Worm (Caenorhabditis elegans) whole organism, L2 larva: Measurements from ENCODE around the gene F36D3.8.
"Not testable (repeated sequence)": the region's sequence is repeated elsewhere in the genome, so short reads cannot be mapped to it uniquely, and the experiment has no call there.

ENCODE experiments used
- F13H6.1 ChIP-seq: sonication (generic microtip); optimal IDR thresholded peaks from 2 replicates; lab custom pipeline; 2016; ENCODE audit warnings: missing genetic modification characterization, missing compliant biosample characterization
- Y55F3AM.14 ChIP-seq: fragments of 200-800 bp; sonication (Bioruptor generic); optimal IDR thresholded peaks from 2 replicates; lab custom pipeline; 2018; ENCODE audit warnings: mild to moderate bottlenecking, missing genetic modification characterization, missing compliant biosample characterization
- ZK546.5 ChIP-seq: sonication (generic microtip); optimal IDR thresholded peaks from 2 replicates; lab custom pipeline; 2017; ENCODE audit warnings: missing biosample characterization, missing genetic modification characterization
- alr-1 ChIP-seq: fragments of 150-350 bp; optimal IDR thresholded peaks from 2 replicates; lab custom pipeline; 2014; ENCODE audit warnings: missing biosample characterization, missing genetic modification characterization
- ama-1 ChIP-seq: fragments of 150-350 bp; optimal IDR thresholded peaks from 2 replicates; lab custom pipeline; 2018; ENCODE audit warnings: inconsistent platforms
- crh-2 ChIP-seq: sonication (generic microtip); optimal IDR thresholded peaks from 2 replicates; lab custom pipeline; 2017; ENCODE audit warnings: missing biosample characterization, missing genetic modification characterization
- dmd-4 ChIP-seq: sonication (generic microtip); optimal IDR thresholded peaks from 2 replicates; lab custom pipeline; 2017; ENCODE audit warnings: missing biosample characterization, missing genetic modification characterization
- elt-1 ChIP-seq: fragments of 150-350 bp; optimal IDR thresholded peaks from 2 replicates; lab custom pipeline; 2014; ENCODE audit warnings: missing biosample characterization, missing genetic modification characterization
- elt-3 ChIP-seq: sonication (generic microtip); optimal IDR thresholded peaks from 2 replicates; lab custom pipeline; 2017; ENCODE audit warnings: missing biosample characterization, missing genetic modification characterization
- fos-1 ChIP-seq: fragments of 150-350 bp; optimal IDR thresholded peaks from 2 replicates; lab custom pipeline; 2014; ENCODE audit warnings: missing biosample characterization, missing genetic modification characterization
- gmeb-1 ChIP-seq: fragments of 150-350 bp; optimal IDR thresholded peaks from 2 replicates; lab custom pipeline; 2014; ENCODE audit warnings: missing biosample characterization, missing genetic modification characterization
- lin-11 ChIP-seq: fragments of 150-350 bp; sonication (generic microtip); optimal IDR thresholded peaks from 2 replicates; lab custom pipeline; 2014; ENCODE audit warnings: missing biosample characterization, missing genetic modification characterization, inconsistent platforms, mixed read lengths
- lin-13 ChIP-seq: fragments of 150-350 bp; optimal IDR thresholded peaks from 2 replicates; lab custom pipeline; 2014; ENCODE audit warnings: missing biosample characterization, missing genetic modification reagents, missing genetic modification characterization
- lin-39 ChIP-seq: fragments of 150-350 bp; optimal IDR thresholded peaks from 2 replicates; lab custom pipeline; 2014; ENCODE audit warnings: missing biosample characterization, missing genetic modification reagents, missing genetic modification characterization
- mab-5 ChIP-seq: fragments of 150-350 bp; optimal IDR thresholded peaks from 2 replicates; lab custom pipeline; 2014; ENCODE audit warnings: missing biosample characterization, missing genetic modification characterization
- mbf-1 ChIP-seq: sonication (generic microtip); optimal IDR thresholded peaks from 2 replicates; lab custom pipeline; 2017; ENCODE audit warnings: missing biosample characterization, missing genetic modification characterization
- mdl-1 ChIP-seq, 2 experiments: fragments of 150-350 bp in 1 of 2; sonication (generic microtip) in 1 of 2; optimal IDR thresholded peaks; 2 replicates each; lab custom pipeline; 2017; ENCODE audit warnings: missing biosample characterization in 2 of 2, missing genetic modification characterization in 2 of 2
- nhr-11 ChIP-seq: fragments of 150-350 bp; optimal IDR thresholded peaks from 2 replicates; lab custom pipeline; 2014; ENCODE audit warnings: missing biosample characterization, missing genetic modification characterization
- nhr-129 ChIP-seq: fragments of 150-350 bp; optimal IDR thresholded peaks from 2 replicates; lab custom pipeline; 2014; ENCODE audit warnings: missing biosample characterization, missing genetic modification characterization
- nhr-21 ChIP-seq: fragments of 150-350 bp; optimal IDR thresholded peaks from 2 replicates; lab custom pipeline; 2014; ENCODE audit warnings: missing biosample characterization, missing genetic modification characterization
- nhr-25 ChIP-seq: fragments of 150-350 bp; sonication (generic microtip); optimal IDR thresholded peaks from 3 replicates; lab custom pipeline; 2014; ENCODE audit warnings: missing biosample characterization, missing genetic modification characterization
- nhr-6 ChIP-seq: fragments of 150-350 bp; optimal IDR thresholded peaks from 2 replicates; lab custom pipeline; 2014; ENCODE audit warnings: missing biosample characterization, missing genetic modification characterization
- skn-1 ChIP-seq: sonication (generic microtip); optimal IDR thresholded peaks from 2 replicates; lab custom pipeline; 2017; ENCODE audit warnings: missing biosample characterization, missing genetic modification characterization
- sma-3 ChIP-seq: sonication (generic microtip); optimal IDR thresholded peaks from 2 replicates; lab custom pipeline; 2016; ENCODE audit warnings: missing genetic modification reagents, missing genetic modification characterization, missing compliant biosample characterization
- sma-9 ChIP-seq, 2 experiments: fragments of 150-350 bp in 1 of 2; sonication (generic microtip) in 1 of 2; optimal IDR thresholded peaks; 2 replicates each; lab custom pipeline; 2014 to 2016; ENCODE audit warnings: missing genetic modification characterization in 2 of 2, mild to moderate bottlenecking in 1 of 2, missing biosample characterization in 1 of 2, missing compliant biosample characterization in 1 of 2, missing genetic modification reagents in 1 of 2, moderate library complexity in 1 of 2
- snpc-4 ChIP-seq: fragments of 150-350 bp; optimal IDR thresholded peaks from 2 replicates; lab custom pipeline; 2014; ENCODE audit warnings: missing biosample characterization, missing genetic modification characterization
- unc-39 ChIP-seq: fragments of 150-350 bp; optimal IDR thresholded peaks from 2 replicates; lab custom pipeline; 2014; ENCODE audit warnings: missing biosample characterization, missing genetic modification characterization
- unc-55 ChIP-seq: fragments of 150-350 bp; sonication (generic microtip); optimal IDR thresholded peaks from 3 replicates; lab custom pipeline; 2014; ENCODE audit warnings: missing biosample characterization, missing genetic modification reagents, missing genetic modification characterization
- unc-62 ChIP-seq: fragments of 150-350 bp; optimal IDR thresholded peaks from 2 replicates; lab custom pipeline; 2014; ENCODE audit warnings: missing biosample characterization, missing genetic modification reagents, missing genetic modification characterization
- zag-1 ChIP-seq: fragments of 150-350 bp; optimal IDR thresholded peaks from 2 replicates; lab custom pipeline; 2014; ENCODE audit warnings: missing biosample characterization, missing genetic modification characterization
- ztf-11 ChIP-seq: sonication (generic microtip); optimal IDR thresholded peaks from 2 replicates; lab custom pipeline; 2017; ENCODE audit warnings: missing biosample characterization, missing genetic modification characterization
- ztf-4 ChIP-seq: fragments of 150-350 bp; optimal IDR thresholded peaks from 2 replicates; lab custom pipeline; 2014; ENCODE audit warnings: missing biosample characterization, missing genetic modification characterization

The F36D3.8 gene

ce11 chrV:16503164-16503563 is 23.8 kb upstream of the F36D3.8 start, which contains the start of gene F36D3.14:
F36D3.14 (minus strand) TSS chrV:16503264.
- TF ChIP-seq unc-62 (GFP tag; lab: Kevin White, UChicago): no peak
- TF ChIP-seq sma-3: no peak
- TF ChIP-seq sma-9 (GFP tag; optimal IDR thresholded peaks at IDR 0.05; lab: Kevin White, UChicago): no peak
- TF ChIP-seq sma-9 (tag; optimal IDR thresholded peaks at IDR 0.05; lab: Kevin White, UChicago): no peak
- TF ChIP-seq elt-3 (tag; lab: Kevin White, UChicago): no peak
- TF ChIP-seq skn-1 (tag; lab: Kevin White, UChicago): no peak
- no peak for TF ChIP-seq mdl-1 (tag; optimal IDR thresholded peaks at IDR 0.05; lab: Kevin White, UChicago)
- TF ChIP-seq unc-39 (tag; lab: Kevin White, UChicago): no peak
- TF ChIP-seq mab-5: no peak
- TF ChIP-seq elt-1 (tag; lab: Kevin White, UChicago): no peak
- no peak for TF ChIP-seq nhr-6 (tag; lab: Kevin White, UChicago)
- TF ChIP-seq ztf-4 (tag; lab: Kevin White, UChicago): no peak
- TF ChIP-seq ztf-11 (tag; lab: Kevin White, UChicago): no peak
- no peak for TF ChIP-seq crh-2 (tag; lab: Kevin White, UChicago)
- TF ChIP-seq dmd-4 (tag; lab: Kevin White, UChicago): no peak
- no peak for TF ChIP-seq snpc-4 (tag; lab: Kevin White, UChicago)
- TF ChIP-seq Y55F3AM.14 (GFP tag; lab: Kevin White, UChicago): no peak
- no peak for TF ChIP-seq ama-1 (lab: Kevin White, UChicago)
- no peak for TF ChIP-seq fos-1 (tag; lab: Kevin White, UChicago)
- no peak for TF ChIP-seq nhr-25 (tag; lab: Kevin White, UChicago)

DNA sequence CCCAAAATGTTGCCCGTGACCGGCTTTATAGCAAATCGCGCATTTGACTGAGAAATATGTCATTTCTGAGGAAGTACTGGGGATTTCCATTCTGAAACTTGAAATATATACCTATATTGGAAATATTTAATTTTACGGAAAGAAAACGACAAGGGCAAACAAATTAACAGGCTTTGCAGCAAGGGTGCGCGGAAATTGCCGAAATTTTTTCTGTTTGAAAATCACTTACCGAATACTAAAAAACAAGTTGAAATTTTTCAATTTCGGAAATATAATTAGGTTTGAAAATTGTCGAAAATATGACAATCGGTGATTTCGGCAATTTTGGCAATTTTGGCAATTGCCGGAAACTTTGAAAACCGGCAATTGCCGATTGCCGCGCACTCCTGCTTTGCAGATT is 21.1 kb upstream of the F36D3.8 start, which contains the start of gene nhr-54:
Gene nhr-54 (minus strand): TSS at position 101 of the 400 bp plus-strand sequence.
- TF ChIP-seq lin-13 (no peak), skn-1 (tag; lab: Kevin White, UChicago) (no peak), nhr-11 (tag; lab: Kevin White, UChicago) (no peak), snpc-4 (tag; lab: Kevin White, UChicago) (no peak), fos-1 (tag; lab: Kevin White, UChicago) (no peak), F13H6.1 (no peak), nhr-25 (tag; lab: Kevin White, UChicago) (no peak), ama-1 (lab: Kevin White, UChicago) (no peak), unc-55 (no peak), mbf-1 (tag; lab: Kevin White, UChicago) (no peak), nhr-129 (tag; lab: Kevin White, UChicago) (no peak), lin-39 (tag; lab: Kevin White, UChicago) (no peak), lin-11 (tag; lab: Kevin White, UChicago) (no peak), nhr-6 (tag; lab: Kevin White, UChicago) (no peak), sma-9 (GFP tag; optimal IDR thresholded peaks at IDR 0.05; lab: Kevin White, UChicago) (no peak), sma-9 (tag; optimal IDR thresholded peaks at IDR 0.05; lab: Kevin White, UChicago) (no peak), nhr-21 (tag; lab: Kevin White, UChicago) (no peak), sma-3 (no peak)

DNA sequence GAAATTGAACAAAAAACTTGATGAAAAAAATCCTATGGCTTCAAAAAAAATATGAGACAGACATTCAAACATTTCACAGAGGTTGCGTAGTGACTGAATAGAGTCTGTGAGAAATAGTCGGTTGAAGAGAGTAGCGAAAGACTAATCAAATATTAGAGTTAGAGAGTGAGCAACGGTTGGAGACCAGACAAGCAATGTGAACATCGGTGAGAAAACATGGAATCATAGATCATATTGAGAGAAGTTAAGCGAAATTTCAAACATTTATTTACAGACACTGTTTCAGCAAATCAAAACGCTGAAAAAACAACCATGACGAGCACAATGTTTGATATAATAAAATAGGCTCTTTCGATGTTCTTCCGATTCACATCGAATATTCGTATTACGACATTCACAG is 20.3 kb upstream of the F36D3.8 start:
- TF ChIP-seq zag-1 (tag; lab: Kevin White, UChicago): no peak
- TF ChIP-seq sma-9 (GFP tag; optimal IDR thresholded peaks at IDR 0.05; lab: Kevin White, UChicago): peak; percentile 25
- no peak for TF ChIP-seq sma-9 (tag; optimal IDR thresholded peaks at IDR 0.05; lab: Kevin White, UChicago)

DNA sequence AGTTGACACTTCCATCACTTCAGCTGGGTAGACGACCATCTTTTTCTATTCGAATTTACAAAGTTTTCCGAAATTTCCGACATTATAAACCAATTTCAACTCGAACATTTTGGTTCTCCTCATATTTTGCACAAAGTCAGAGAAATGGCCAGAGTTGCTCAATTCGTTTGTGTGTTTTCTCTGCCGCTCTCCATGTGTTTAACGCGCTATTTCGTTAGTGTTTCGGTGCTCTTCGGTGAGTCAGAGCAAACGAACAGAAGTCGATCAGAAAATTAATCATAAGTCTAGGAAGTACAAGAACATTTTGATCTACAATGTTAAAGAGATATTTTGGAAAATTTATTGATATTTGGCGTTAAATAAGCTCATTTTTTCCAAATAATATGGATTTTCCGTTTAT is 18.3 kb upstream of the F36D3.8 start, which contains the start of gene srr-3:
Gene srr-3 (minus strand): TSS at position 101 of the 400 bp plus-strand sequence.
- TF ChIP-seq snpc-4 (tag; lab: Kevin White, UChicago): no peak
- peak; percentile 25 for TF ChIP-seq fos-1 (tag; lab: Kevin White, UChicago)
- no peak for TF ChIP-seq gmeb-1
- no peak for TF ChIP-seq lin-13
- TF ChIP-seq ZK546.5 (tag; lab: Kevin White, UChicago): no peak

DNA sequence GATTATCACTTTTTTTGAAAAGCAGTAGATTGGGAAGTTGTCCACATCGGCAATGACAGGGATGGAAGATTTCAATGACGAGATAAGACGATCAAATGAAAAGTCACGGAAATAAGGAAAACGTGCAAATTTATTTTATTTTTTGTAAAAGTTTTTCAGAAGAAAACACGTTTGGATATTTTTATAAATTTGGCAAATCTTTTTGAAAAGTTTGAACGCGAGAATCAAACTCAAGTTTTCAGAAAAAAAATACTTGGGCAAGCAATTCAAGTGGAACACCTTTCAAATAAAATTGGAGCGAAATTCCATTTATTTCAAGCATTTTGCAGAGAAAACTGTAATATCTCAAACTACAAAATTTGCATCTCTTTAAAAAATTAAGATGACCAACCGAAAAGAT is 11.8 kb upstream of the F36D3.8 start, which contains the start of gene F36D3.5:
Gene F36D3.5 (minus strand): TSS at position 101 of the 400 bp plus-strand sequence.
- not testable (repeated sequence) for TF ChIP-seq lin-11 (tag; lab: Kevin White, UChicago); alr-1 (tag; lab: Kevin White, UChicago); mdl-1 (tag; optimal IDR thresholded peaks at IDR 0.05; lab: Kevin White, UChicago)
